Fruit fly (Drosophila melanogaster) whole organism, wandering third instar larva: ENCODE data around the gene CG13972.

Source experiments
- Abd-B ChIP-seq: fragments of >200 bp; optimal IDR thresholded peaks from 2 replicates; lab custom pipeline; 2017; ENCODE audit warnings: missing biosample characterization, missing genetic modification characterization
- CG9705 ChIP-seq: fragments of 200-800 bp; sonication (Bioruptor generic); optimal IDR thresholded peaks from 2 replicates; lab custom pipeline; 2018; ENCODE audit warnings: missing biosample characterization, mild to moderate bottlenecking, missing genetic modification characterization
- Dfd ChIP-seq: fragments of >200 bp; optimal IDR thresholded peaks from 2 replicates; lab custom pipeline; 2017; ENCODE audit warnings: missing biosample characterization, missing genetic modification characterization
- Dif ChIP-seq: fragments of 200-275, 200-300 bp; sonication (Bioruptor generic); optimal IDR thresholded peaks from 2 replicates; lab custom pipeline; 2018; ENCODE audit warnings: missing biosample characterization, missing genetic modification characterization; ENCODE audit not compliant: partially characterized antibody
- HLH106 ChIP-seq: fragments of 200-800 bp; optimal IDR thresholded peaks from 3 replicates; lab custom pipeline; 2019; ENCODE audit warnings: missing biosample characterization, mild to moderate bottlenecking, missing genetic modification characterization, moderate library complexity
- OdsH ChIP-seq: fragments of 200-800 bp; sonication (Bioruptor generic); optimal IDR thresholded peaks from 2 replicates; lab custom pipeline; 2016; ENCODE audit warnings: missing biosample characterization, mild to moderate bottlenecking, missing genetic modification characterization
- br ChIP-seq: fragments of 200-800 bp; sonication (Bioruptor generic); optimal IDR thresholded peaks from 2 replicates; lab custom pipeline; 2016; ENCODE audit warnings: missing biosample characterization, missing genetic modification characterization
- dmrt93B ChIP-seq: fragments of 200-800 bp; sonication (Bioruptor generic); optimal IDR thresholded peaks from 2 replicates; lab custom pipeline; 2018; ENCODE audit warnings: missing biosample characterization, mild to moderate bottlenecking, missing genetic modification characterization
- fru ChIP-seq: fragments of 200-800 bp; sonication (Bioruptor generic); optimal IDR thresholded peaks from 3 replicates; lab custom pipeline; 2016; ENCODE audit warnings: missing biosample characterization, mild to moderate bottlenecking, missing genetic modification characterization
- pan ChIP-seq: fragments of >200 bp; optimal IDR thresholded peaks from 2 replicates; lab custom pipeline; 2017
- psq ChIP-seq: fragments of 200-800 bp; sonication (Bioruptor generic); optimal IDR thresholded peaks from 3 replicates; lab custom pipeline; 2017; ENCODE audit warnings: missing biosample characterization, mild to moderate bottlenecking, missing genetic modification characterization, moderate library complexity
- tai ChIP-seq: sonication (Bioruptor generic); optimal IDR thresholded peaks from 2 replicates; lab custom pipeline; 2016; ENCODE audit warnings: missing biosample characterization, missing genetic modification characterization
- woc ChIP-seq: sonication (Bioruptor generic); optimal IDR thresholded peaks from 2 replicates; lab custom pipeline; 2016; ENCODE audit warnings: missing biosample characterization, mild to moderate bottlenecking, missing genetic modification characterization

- TF ChIP-seq tai (GFP tag; lab: Kevin White, UChicago) (no peak), psq (no peak), HLH106 (tag; lab: Kevin White, UChicago) (no peak), dmrt93B (GFP tag; lab: Kevin White, UChicago) (no peak), OdsH (GFP tag; lab: Kevin White, UChicago) (no peak), woc (GFP tag; lab: Kevin White, UChicago) (no peak), Dfd (GFP tag; lab: Kevin White, UChicago) (no peak), fru (no peak), Dif (no peak), Abd-B (GFP tag; lab: Kevin White, UChicago) (no peak), pan (lab: Kevin White, UChicago) (no peak), CG9705 (no peak), br (GFP tag; lab: Kevin White, UChicago) (no peak)
Observed at dm6 chr3R:27555853-27556252, 38.8 kb upstream of the CG13972 start.
